Fruit fly (Drosophila melanogaster): ENCODE measurements around the gene CG34345.
A peak's percentile ranks its signal among the peaks of the same experiment; 100 is the strongest.

Gene CG34345

DNA sequence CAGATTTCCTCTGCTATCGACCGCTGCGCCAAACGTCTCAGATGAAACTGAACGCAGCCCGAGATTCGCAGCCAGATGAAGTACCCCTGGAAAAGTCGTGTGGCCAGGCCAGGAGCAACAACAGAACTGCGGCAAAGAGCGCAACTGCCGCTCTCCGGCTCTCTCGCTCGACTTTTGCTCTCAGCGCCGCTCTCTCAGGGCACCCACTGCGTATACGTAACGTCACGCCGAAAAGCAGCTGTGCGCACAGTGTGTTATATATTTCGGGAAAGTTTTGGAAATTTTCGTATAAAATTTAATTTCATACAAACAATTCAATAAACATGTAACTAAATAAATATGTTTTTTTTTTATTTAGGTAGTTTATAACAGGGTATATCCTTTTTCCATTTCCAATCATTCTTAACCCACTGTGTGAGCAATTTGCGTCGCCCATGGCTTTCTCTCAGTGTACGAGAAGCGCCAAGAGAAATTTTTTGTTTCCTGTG is 21.9 kb upstream of the CG34345 start, which contains the start of gene Dpp10 (continued):
- peak; percentile 96 for TF ChIP-seq E2f1 (GFP tag; IDR thresholded peaks at IDR 0.05)
- TF ChIP-seq CG2678 (tag; optimal IDR thresholded peaks at IDR 0.05): peak; percentile 95
- peak; percentile 68 for TF ChIP-seq CG15696 (tag; optimal IDR thresholded peaks at IDR 0.05)
- peak; percentile 75 for TF ChIP-seq NK7.1 (GFP tag; optimal IDR thresholded peaks at IDR 0.05)
- peak; percentile 98 for TF ChIP-seq CG3847 (GFP tag; IDR thresholded peaks at IDR 0.05)
- peak; percentile 1 for TF ChIP-seq ash1 (GFP tag; optimal IDR thresholded peaks at IDR 0.05)
- TF ChIP-seq slbo (GFP tag; IDR thresholded peaks at IDR 0.05): peak; percentile 99
- peak; percentile 26 for TF ChIP-seq CG30431 (GFP tag; optimal IDR thresholded peaks at IDR 0.05)
- TF ChIP-seq HLH54F (GFP tag; optimal IDR thresholded peaks at IDR 0.05): peak; percentile 93
- TF ChIP-seq danr (GFP tag; IDR thresholded peaks at IDR 0.05): peak; percentile 91
- peak; percentile 60 for TF ChIP-seq salm (tag; optimal IDR thresholded peaks at IDR 0.05)
- TF ChIP-seq unpg (GFP tag; optimal IDR thresholded peaks at IDR 0.05): peak; percentile 88
- no peak for TF ChIP-seq lbe (GFP tag; optimal IDR thresholded peaks at IDR 0.05)
- no peak for TF ChIP-seq CG10431 (GFP tag; optimal IDR thresholded peaks at IDR 0.05)
- no peak for TF ChIP-seq bsh (GFP tag; optimal IDR thresholded peaks at IDR 0.05)
- peak; percentile 96 for TF ChIP-seq Aef1 (GFP tag; IDR thresholded peaks at IDR 0.05)
- peak; percentile 96 for TF ChIP-seq ranshi (GFP tag; IDR thresholded peaks at IDR 0.05)
- TF ChIP-seq CG13296 (GFP tag; optimal IDR thresholded peaks at IDR 0.05): peak; percentile 94
- TF ChIP-seq Fer3 (tag; optimal IDR thresholded peaks at IDR 0.05): peak; percentile 93
- TF ChIP-seq pb (GFP tag; optimal IDR thresholded peaks at IDR 0.05): peak; percentile 75
- peak; percentile 98 for TF ChIP-seq dysf (GFP tag; IDR thresholded peaks at IDR 0.05)
- peak in 1 of 2 experiments; percentile 86 for TF ChIP-seq eve (GFP tag; optimal IDR thresholded peaks at IDR 0.05)
- peak; percentile 64 for TF ChIP-seq CG9876 (GFP tag; optimal IDR thresholded peaks at IDR 0.05)
- TF ChIP-seq wor (GFP tag; IDR thresholded peaks at IDR 0.05): peak; percentile 92
- TF ChIP-seq HLH3B (GFP tag; IDR thresholded peaks at IDR 0.05): peak; percentile 95
- peak; percentile 95 for TF ChIP-seq gro (GFP tag; optimal IDR thresholded peaks at IDR 0.05)
- peak; percentile 72 for TF ChIP-seq CG1602 (GFP tag; optimal IDR thresholded peaks at IDR 0.05)
- peak; percentile 80 for TF ChIP-seq E2f2 (GFP tag; IDR thresholded peaks at IDR 0.05)
- peak; percentile 70 for TF ChIP-seq CG8281 (tag; optimal IDR thresholded peaks at IDR 0.05)
- TF ChIP-seq cato (GFP tag; optimal IDR thresholded peaks at IDR 0.05; ENCODE audit: borderline replicate concordance): peak; percentile 55
- peak; percentile 77 for TF ChIP-seq CG31388 (GFP tag; optimal IDR thresholded peaks at IDR 0.05)
- peak; percentile 1 for TF ChIP-seq bigmax (GFP tag; optimal IDR thresholded peaks at IDR 0.05)
- TF ChIP-seq Mes4 (GFP tag; optimal IDR thresholded peaks at IDR 0.05): peak; percentile 62
- TF ChIP-seq inv (GFP tag; IDR thresholded peaks at IDR 0.05; ENCODE audit: partially characterized antibody): no peak; the same call in 1 of the 2 replicates
- TF ChIP-seq CG12659 (GFP tag; optimal IDR thresholded peaks at IDR 0.05): peak; percentile 91
- no peak for TF ChIP-seq crol (GFP tag; IDR thresholded peaks at IDR 0.05)
- TF ChIP-seq dm (GFP tag; optimal IDR thresholded peaks at IDR 0.05): peak; percentile 43
- no peak for TF ChIP-seq chinmo (GFP tag; IDR thresholded peaks at IDR 0.05; ENCODE audit: partially characterized antibody)
- TF ChIP-seq CG4328 (GFP tag; optimal IDR thresholded peaks at IDR 0.05): peak; percentile 79
- TF ChIP-seq zfh2 (GFP tag; optimal IDR thresholded peaks at IDR 0.05): peak; percentile 93
- peak; percentile 94 for TF ChIP-seq CG11456 (GFP tag; IDR thresholded peaks at IDR 0.05)
- TF ChIP-seq Abd-B (GFP tag; optimal IDR thresholded peaks at IDR 0.05): peak; percentile 81
- TF ChIP-seq nom (GFP tag; optimal IDR thresholded peaks at IDR 0.05): peak; percentile 11
- TF ChIP-seq CG2120 (GFP tag; optimal IDR thresholded peaks at IDR 0.05): peak; percentile 98
- peak; percentile 96 for TF ChIP-seq CG2889 (GFP tag; IDR thresholded peaks at IDR 0.05)
- peak; percentile 92 for TF ChIP-seq cas (GFP tag; IDR thresholded peaks at IDR 0.05)
- TF ChIP-seq gsb-n (tag; optimal IDR thresholded peaks at IDR 0.05): peak; percentile 34
- TF ChIP-seq run (tag; optimal IDR thresholded peaks at IDR 0.05): peak; percentile 69
- TF ChIP-seq Deaf1 (tag; optimal IDR thresholded peaks at IDR 0.05): peak; percentile 74
- TF ChIP-seq gcm2 (GFP tag; optimal IDR thresholded peaks at IDR 0.05): peak; percentile 78
- peak; percentile 85 for TF ChIP-seq CG6765 (GFP tag; optimal IDR thresholded peaks at IDR 0.05)

Data from whole organism, embryonic.